Worm (Caenorhabditis elegans) whole organism, L3 larva: ENCODE results near the gene C27H5.6.

Source experiments
- nhr-77 ChIP-seq: fragments of 150-350 bp; optimal IDR thresholded peaks from 2 replicates; lab custom pipeline; 2014; ENCODE audit warnings: missing biosample characterization, missing genetic modification characterization
- zag-1 ChIP-seq: fragments of 150-350 bp; optimal IDR thresholded peaks from 2 replicates; lab custom pipeline; 2014; ENCODE audit warnings: missing biosample characterization, missing genetic modification characterization

ce11 chrII:7155392-7155791 lies 31.6 kb downstream of the C27H5.6 start, which contains the start of gene C27H5.2:
- TF ChIP-seq nhr-77 (tag; lab: Kevin White, UChicago) (no peak), zag-1 (no peak)
